Worm (Caenorhabditis elegans) whole organism, early embryonic: Measurements from ENCODE around the gene srbc-75.
"Not testable (repeated sequence)": the region's sequence is repeated elsewhere in the genome, so short reads cannot be mapped to it uniquely, and the experiment has no call there.

Source experiments
- F13C5.2 ChIP-seq: sonication (generic microtip); optimal IDR thresholded peaks from 2 replicates; lab custom pipeline; 2017; ENCODE audit warnings: mild to moderate bottlenecking, missing genetic modification characterization, inconsistent platforms, missing compliant biosample characterization
- aly-1 ChIP-seq: sonication (generic microtip); optimal IDR thresholded peaks from 2 replicates; lab custom pipeline; 2016; ENCODE audit warnings: missing genetic modification characterization, missing compliant biosample characterization
- ama-1 ChIP-seq: fragments of 150-350 bp; optimal IDR thresholded peaks from 2 replicates; lab custom pipeline; 2014
- ceh-13 ChIP-seq: fragments of 200-800 bp; sonication (Bioruptor generic); optimal IDR thresholded peaks from 2 replicates; lab custom pipeline; 2018; ENCODE audit warnings: mild to moderate bottlenecking, missing genetic modification characterization, missing compliant biosample characterization
- flt-1 ChIP-seq: fragments of 200-800 bp; sonication (Bioruptor generic); IDR thresholded peaks from 2 replicates; pipeline ENCODE4 v1.3.6; 2022; ENCODE audit warnings: missing genetic modification characterization, missing compliant biosample characterization
- hmg-4 ChIP-seq: fragments of 200-800 bp; sonication (Bioruptor generic); optimal IDR thresholded peaks from 2 replicates; lab custom pipeline; 2018; ENCODE audit warnings: mild to moderate bottlenecking, missing genetic modification characterization, missing compliant biosample characterization
- hnd-1 ChIP-seq: sonication (generic microtip); optimal IDR thresholded peaks from 2 replicates; lab custom pipeline; 2016; ENCODE audit warnings: missing genetic modification characterization, missing compliant biosample characterization
- pes-1 ChIP-seq: fragments of 200-800 bp; sonication (Bioruptor generic); IDR thresholded peaks from 2 replicates; pipeline ENCODE4 v1.3.6; 2022; ENCODE audit warnings: missing genetic modification reagents, missing genetic modification characterization, missing compliant biosample characterization
- scrt-1 ChIP-seq: fragments of 200-800 bp; sonication (Bioruptor generic); IDR thresholded peaks from 2 replicates; pipeline ENCODE4 v1.3.6; 2022; ENCODE audit warnings: missing genetic modification characterization, missing compliant biosample characterization
- sea-1 ChIP-seq: fragments of 200-800 bp; sonication (Bioruptor generic); conservative IDR thresholded peaks from 2 replicates; pipeline ENCODE4 v1.3.6; 2022; ENCODE audit warnings: missing genetic modification characterization, missing compliant biosample characterization
- tbx-11 ChIP-seq: fragments of 200-800 bp; sonication (Bioruptor generic); IDR thresholded peaks from 2 replicates; pipeline ENCODE4 v1.3.6; 2022; ENCODE audit warnings: missing genetic modification characterization, missing compliant biosample characterization
- tbx-37 ChIP-seq: fragments of 200-800 bp; sonication (Bioruptor generic); conservative IDR thresholded peaks from 2 replicates; pipeline ENCODE4 v1.3.6; 2022; ENCODE audit warnings: missing genetic modification reagents, missing genetic modification characterization, missing compliant biosample characterization
- tra-4 ChIP-seq: sonication (generic microtip); optimal IDR thresholded peaks from 2 replicates; lab custom pipeline; 2017; ENCODE audit warnings: missing genetic modification characterization, missing compliant biosample characterization

DNA sequence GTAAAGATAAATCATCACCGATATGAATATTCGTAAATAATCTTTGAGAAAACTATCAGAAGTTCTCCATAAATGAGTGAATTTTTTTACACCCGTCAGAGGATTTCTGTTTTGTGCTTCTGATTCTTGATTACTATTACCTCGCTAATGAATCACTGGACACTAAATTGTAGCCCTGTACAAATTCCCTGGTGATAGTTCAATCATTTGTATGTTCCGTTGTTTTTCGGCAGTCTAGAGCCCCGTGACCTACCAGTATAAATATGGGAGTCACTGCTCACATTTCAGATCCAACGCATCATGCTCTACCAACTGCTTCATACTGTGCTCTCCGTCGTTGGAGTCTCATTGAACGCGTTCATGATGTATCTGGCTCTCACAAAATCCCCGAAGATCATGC lies 3.3 kb upstream of the srbc-75 start, which contains the start of gene srd-28:
- not testable (repeated sequence) for TF ChIP-seq ama-1 (lab: Kevin White, UChicago); sea-1; pes-1 (GFP tag; lab: Robert Waterston, UW); scrt-1 (GFP tag; lab: Robert Waterston, UW); tra-4 (tag; lab: Kevin White, UChicago); hnd-1 (tag; lab: Kevin White, UChicago); flt-1 (GFP tag; lab: Robert Waterston, UW); aly-1 (tag; lab: Kevin White, UChicago); tbx-11 (GFP tag; lab: Robert Waterston, UW); F13C5.2 (tag; lab: Kevin White, UChicago); tbx-37 (GFP tag; lab: Robert Waterston, UW); hmg-4 (GFP tag; lab: Kevin White, UChicago); ceh-13 (GFP tag; lab: Kevin White, UChicago)
